Fruit fly (Drosophila melanogaster) whole organism, wandering third instar larva: ENCODE measurements around the gene CG5510.

Experiments used
- Abd-B ChIP-seq: fragments of >200 bp; optimal IDR thresholded peaks from 2 replicates; lab custom pipeline; 2017; ENCODE audit warnings: missing biosample characterization, missing genetic modification characterization
- CG32264 ChIP-seq: fragments of 200-800 bp; sonication (Bioruptor generic); optimal IDR thresholded peaks from 2 replicates; lab custom pipeline; 2016; ENCODE audit warnings: missing biosample characterization, missing genetic modification characterization
- CG9705 ChIP-seq: fragments of 200-800 bp; sonication (Bioruptor generic); optimal IDR thresholded peaks from 2 replicates; lab custom pipeline; 2018; ENCODE audit warnings: missing biosample characterization, mild to moderate bottlenecking, missing genetic modification characterization
- CrebA ChIP-seq: fragments of 200-800 bp; sonication (Bioruptor generic); optimal IDR thresholded peaks from 2 replicates; lab custom pipeline; 2016; ENCODE audit warnings: missing biosample characterization, mild to moderate bottlenecking, missing genetic modification characterization, borderline replicate concordance
- Dif ChIP-seq: fragments of 200-275, 200-300 bp; sonication (Bioruptor generic); optimal IDR thresholded peaks from 2 replicates; lab custom pipeline; 2018; ENCODE audit warnings: missing biosample characterization, missing genetic modification characterization; ENCODE audit not compliant: partially characterized antibody
- GATAd ChIP-seq: sonication (Bioruptor generic); optimal IDR thresholded peaks from 2 replicates; lab custom pipeline; 2016; ENCODE audit warnings: missing biosample characterization, missing genetic modification characterization
- HLH106 ChIP-seq: fragments of 200-800 bp; optimal IDR thresholded peaks from 3 replicates; lab custom pipeline; 2019; ENCODE audit warnings: missing biosample characterization, mild to moderate bottlenecking, missing genetic modification characterization, moderate library complexity
- Hnf4 ChIP-seq: fragments of 200-800 bp; sonication (Bioruptor generic); optimal IDR thresholded peaks from 2 replicates; lab custom pipeline; 2016; ENCODE audit warnings: missing biosample characterization, mild to moderate bottlenecking, missing genetic modification characterization
- Hr78 ChIP-seq: fragments of >200 bp; optimal IDR thresholded peaks from 2 replicates; lab custom pipeline; 2017; ENCODE audit warnings: missing biosample characterization, missing genetic modification characterization
- Hr83 ChIP-seq: fragments of 200-300 bp; sonication (Bioruptor generic); optimal IDR thresholded peaks from 2 replicates; lab custom pipeline; 2016; ENCODE audit warnings: missing biosample characterization, mild to moderate bottlenecking, missing genetic modification characterization, moderate library complexity; ENCODE audit not compliant: poor library complexity, severe bottlenecking
- Jra ChIP-seq: sonication (Bioruptor generic); optimal IDR thresholded peaks from 2 replicates; lab custom pipeline; 2016; ENCODE audit warnings: missing biosample characterization, missing genetic modification characterization
- Mio ChIP-seq: sonication (Bioruptor generic); optimal IDR thresholded peaks from 2 replicates; lab custom pipeline; 2016; ENCODE audit warnings: missing biosample characterization, missing genetic modification characterization
- Myc ChIP-seq: fragments of >200 bp; optimal IDR thresholded peaks from 2 replicates; lab custom pipeline; 2017
- N ChIP-seq: fragments of >200 bp; optimal IDR thresholded peaks from 2 replicates; lab custom pipeline; 2018; ENCODE audit warnings: missing biosample characterization, missing external identifiers, missing genetic modification characterization
- OdsH ChIP-seq: fragments of 200-800 bp; sonication (Bioruptor generic); optimal IDR thresholded peaks from 2 replicates; lab custom pipeline; 2016; ENCODE audit warnings: missing biosample characterization, mild to moderate bottlenecking, missing genetic modification characterization
- Sp1 ChIP-seq: fragments of 200-800 bp; sonication (Bioruptor generic); optimal IDR thresholded peaks from 3 replicates; lab custom pipeline; 2019; ENCODE audit warnings: missing biosample characterization, mild to moderate bottlenecking, missing genetic modification characterization, moderate library complexity
- Vsx2 ChIP-seq: fragments of 200-300, 225-300 bp; sonication (Bioruptor generic); optimal IDR thresholded peaks from 2 replicates; lab custom pipeline; 2018; ENCODE audit warnings: missing biosample characterization, missing genetic modification characterization; ENCODE audit not compliant: partially characterized antibody
- br ChIP-seq: fragments of 200-800 bp; sonication (Bioruptor generic); optimal IDR thresholded peaks from 2 replicates; lab custom pipeline; 2016; ENCODE audit warnings: missing biosample characterization, missing genetic modification characterization
- dl ChIP-seq, 2 experiments: fragments of 175-275, 200-275 bp in 1 of 2; fragments of 200-275 bp in 1 of 2; sonication (Bioruptor generic); optimal IDR thresholded peaks; lab custom pipeline; 2018; ENCODE audit warnings: mild to moderate bottlenecking in 2 of 2, missing biosample characterization in 2 of 2, missing genetic modification characterization in 2 of 2, moderate library complexity in 2 of 2; ENCODE audit not compliant: partially characterized antibody in 2 of 2, insufficient read depth in 1 of 2
- dmrt93B ChIP-seq: fragments of 200-800 bp; sonication (Bioruptor generic); optimal IDR thresholded peaks from 2 replicates; lab custom pipeline; 2018; ENCODE audit warnings: missing biosample characterization, mild to moderate bottlenecking, missing genetic modification characterization
- dsf ChIP-seq: sonication (Bioruptor generic); optimal IDR thresholded peaks from 2 replicates; lab custom pipeline; 2016; ENCODE audit warnings: missing biosample characterization, missing genetic modification characterization, borderline replicate concordance
- ey ChIP-seq: fragments of 200-800 bp; sonication (Bioruptor generic); optimal IDR thresholded peaks from 2 replicates; lab custom pipeline; 2016; ENCODE audit warnings: missing biosample characterization, missing genetic modification characterization
- foxo ChIP-seq, 2 experiments: fragments of 200-800 bp; sonication (Bioruptor generic); optimal IDR thresholded peaks; 2 replicates in 1 of 2; 3 replicates in 1 of 2; lab custom pipeline; 2016 to 2017; ENCODE audit warnings: missing biosample characterization in 2 of 2, missing genetic modification characterization in 2 of 2
- fru ChIP-seq: fragments of 200-800 bp; sonication (Bioruptor generic); optimal IDR thresholded peaks from 3 replicates; lab custom pipeline; 2016; ENCODE audit warnings: missing biosample characterization, mild to moderate bottlenecking, missing genetic modification characterization
- h ChIP-seq: fragments of 200-800 bp; sonication (Bioruptor generic); optimal IDR thresholded peaks from 3 replicates; lab custom pipeline; 2016; ENCODE audit warnings: missing biosample characterization, mild to moderate bottlenecking, missing genetic modification characterization
- jim ChIP-seq: fragments of 175-275, 200-325 bp; sonication (Bioruptor generic); optimal IDR thresholded peaks from 2 replicates; lab custom pipeline; 2016; ENCODE audit warnings: missing biosample characterization, mild to moderate bottlenecking, missing genetic modification characterization
- lola ChIP-seq: fragments of >200 bp; optimal IDR thresholded peaks from 2 replicates; lab custom pipeline; 2017; ENCODE audit warnings: missing biosample characterization, missing genetic modification characterization
- pan ChIP-seq: fragments of >200 bp; optimal IDR thresholded peaks from 2 replicates; lab custom pipeline; 2017
- psq ChIP-seq: fragments of 200-800 bp; sonication (Bioruptor generic); optimal IDR thresholded peaks from 3 replicates; lab custom pipeline; 2017; ENCODE audit warnings: missing biosample characterization, mild to moderate bottlenecking, missing genetic modification characterization, moderate library complexity
- rgr ChIP-seq: fragments of 200-800 bp; sonication (Bioruptor generic); optimal IDR thresholded peaks from 3 replicates; lab custom pipeline; 2016; ENCODE audit warnings: missing biosample characterization, mild to moderate bottlenecking, missing genetic modification characterization
- sage ChIP-seq: fragments of 200-800 bp; sonication (Bioruptor generic); optimal IDR thresholded peaks from 2 replicates; lab custom pipeline; 2016; ENCODE audit warnings: missing biosample characterization, mild to moderate bottlenecking, missing genetic modification characterization
- tai ChIP-seq: sonication (Bioruptor generic); optimal IDR thresholded peaks from 2 replicates; lab custom pipeline; 2016; ENCODE audit warnings: missing biosample characterization, missing genetic modification characterization
- usp ChIP-seq: fragments of >200 bp; optimal IDR thresholded peaks from 2 replicates; lab custom pipeline; 2017; ENCODE audit warnings: missing biosample characterization, missing genetic modification characterization
- woc ChIP-seq: sonication (Bioruptor generic); optimal IDR thresholded peaks from 2 replicates; lab custom pipeline; 2016; ENCODE audit warnings: missing biosample characterization, mild to moderate bottlenecking, missing genetic modification characterization

The CG5510 gene

DNA sequence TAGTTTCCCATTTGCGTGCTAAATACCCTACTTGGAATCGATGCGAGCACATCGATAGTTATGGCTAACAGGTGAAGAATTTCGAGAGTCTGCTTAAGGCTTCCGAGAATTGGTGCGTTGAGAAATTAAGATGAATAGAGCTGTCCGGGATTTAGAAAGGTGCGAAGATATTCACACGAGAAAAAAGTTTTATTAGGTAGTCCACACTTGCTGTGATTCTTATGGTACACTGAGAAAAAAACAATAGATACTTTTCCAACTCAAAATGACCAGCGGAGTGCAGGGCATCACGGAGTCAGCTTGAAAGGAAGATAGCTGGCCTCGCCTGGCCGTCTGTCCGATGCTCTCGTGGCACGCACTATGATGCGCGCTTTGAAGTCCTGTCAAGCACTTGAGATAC, 24.8 kb downstream of the CG5510 start:
- TF ChIP-seq sage (GFP tag; lab: Kevin White, UChicago) = no peak
- TF ChIP-seq Hnf4 (GFP tag; lab: Kevin White, UChicago) = peak; percentile 36
- TF ChIP-seq Dif (GFP tag; lab: Kevin White, UChicago) = no peak
- peak; percentile 72 for TF ChIP-seq ey (GFP tag; lab: Kevin White, UChicago)
- no peak for TF ChIP-seq Abd-B
- TF ChIP-seq psq (GFP tag; lab: Kevin White, UChicago) = peak; percentile 45
- no peak for TF ChIP-seq Mio (GFP tag; lab: Kevin White, UChicago)
- TF ChIP-seq jim (GFP tag; lab: Kevin White, UChicago) = no peak
- TF ChIP-seq dmrt93B (GFP tag; lab: Kevin White, UChicago) = peak; percentile 13
- peak; percentile 22 for TF ChIP-seq Jra (GFP tag; lab: Kevin White, UChicago)
- peak; percentile 49 for TF ChIP-seq OdsH (GFP tag; lab: Kevin White, UChicago)
- TF ChIP-seq Sp1 (GFP tag; lab: Kevin White, UChicago) = peak; percentile 61
- no peak for TF ChIP-seq Myc
- TF ChIP-seq br (GFP tag; lab: Kevin White, UChicago) = peak; percentile 66
- TF ChIP-seq usp (GFP tag; lab: Kevin White, UChicago) = no peak
- no peak for TF ChIP-seq Hr83 (GFP tag; lab: Kevin White, UChicago)
- no peak for TF ChIP-seq tai
- TF ChIP-seq N (GFP tag; lab: Kevin White, UChicago) = no peak
- peak; percentile 56 for TF ChIP-seq rgr (GFP tag; lab: Kevin White, UChicago)
- no peak for TF ChIP-seq CrebA (GFP tag; lab: Kevin White, UChicago)
- no peak for TF ChIP-seq dl (GFP tag; optimal IDR thresholded peaks at IDR 0.05; lab: Kevin White, UChicago; ENCODE audit: insufficient read depth in 1 of 2, partially characterized antibody in 2 of 2)
- TF ChIP-seq Hr78 (GFP tag; lab: Kevin White, UChicago) = no peak
- TF ChIP-seq h (GFP tag; lab: Kevin White, UChicago) = peak; percentile 73
- peak; percentile 62 for TF ChIP-seq HLH106 (tag; lab: Kevin White, UChicago)
- peak; percentile 0 for TF ChIP-seq CG32264 (GFP tag; lab: Kevin White, UChicago)
- TF ChIP-seq woc (GFP tag; lab: Kevin White, UChicago) = peak; percentile 72
- TF ChIP-seq fru (GFP tag; lab: Kevin White, UChicago) = peak; percentile 73
- no peak for TF ChIP-seq CG9705 (GFP tag; lab: Kevin White, UChicago)
- peak in 1 of 2 experiments; percentile 72 for TF ChIP-seq foxo (GFP tag; optimal IDR thresholded peaks at IDR 0.05; lab: Kevin White, UChicago)
- TF ChIP-seq dsf = no peak
- no peak for TF ChIP-seq lola (GFP tag; lab: Kevin White, UChicago)
- TF ChIP-seq Vsx2 = no peak
- TF ChIP-seq GATAd (GFP tag; lab: Kevin White, UChicago) = no peak

dm6 chr3R:24143779-24144178, 25.6 kb downstream of the CG5510 start:
- TF ChIP-seq br (GFP tag; lab: Kevin White, UChicago) (peak; percentile 27), HLH106 (tag; lab: Kevin White, UChicago) (peak; percentile 15), fru (GFP tag; lab: Kevin White, UChicago) (no peak), h (GFP tag; lab: Kevin White, UChicago) (peak; percentile 33), Hnf4 (GFP tag; lab: Kevin White, UChicago) (peak; percentile 4), woc (GFP tag; lab: Kevin White, UChicago) (peak; percentile 38), foxo (GFP tag; optimal IDR thresholded peaks at IDR 0.05; lab: Kevin White, UChicago) (peak in 1 of 2 experiments; percentile 55), ey (GFP tag; lab: Kevin White, UChicago) (peak; percentile 31), OdsH (GFP tag; lab: Kevin White, UChicago) (peak; percentile 27), Hr78 (GFP tag; lab: Kevin White, UChicago) (no peak), pan (lab: Kevin White, UChicago) (no peak), Sp1 (GFP tag; lab: Kevin White, UChicago) (peak; percentile 57), sage (GFP tag; lab: Kevin White, UChicago) (no peak), Myc (no peak), dmrt93B (GFP tag; lab: Kevin White, UChicago) (no peak), rgr (GFP tag; lab: Kevin White, UChicago) (peak; percentile 16)

dm6 chr3R:24143372-24143771, 26.0 kb downstream of the CG5510 start:
- TF ChIP-seq usp (GFP tag; lab: Kevin White, UChicago) = no peak
- no peak for TF ChIP-seq N (GFP tag; lab: Kevin White, UChicago)
- no peak for TF ChIP-seq lola (GFP tag; lab: Kevin White, UChicago)
- no peak for TF ChIP-seq dl (GFP tag; optimal IDR thresholded peaks at IDR 0.05; lab: Kevin White, UChicago; ENCODE audit: insufficient read depth in 1 of 2, partially characterized antibody in 2 of 2)
- no peak for TF ChIP-seq jim (GFP tag; lab: Kevin White, UChicago)
- TF ChIP-seq Jra (GFP tag; lab: Kevin White, UChicago) = no peak
- TF ChIP-seq Abd-B = no peak
- no peak for TF ChIP-seq tai
- no peak for TF ChIP-seq OdsH (GFP tag; lab: Kevin White, UChicago)
- TF ChIP-seq HLH106 (tag; lab: Kevin White, UChicago) = no peak
- TF ChIP-seq CG9705 (GFP tag; lab: Kevin White, UChicago) = no peak
- no peak for TF ChIP-seq Vsx2
- no peak for TF ChIP-seq psq (GFP tag; lab: Kevin White, UChicago)
- TF ChIP-seq Hr83 (GFP tag; lab: Kevin White, UChicago) = no peak
- TF ChIP-seq rgr (GFP tag; lab: Kevin White, UChicago) = no peak
- no peak for TF ChIP-seq Hr78 (GFP tag; lab: Kevin White, UChicago)
